Worm (Caenorhabditis elegans) whole organism, young adult: ENCODE results near the gene trpp-9.

Experiments
- B0035.1 ChIP-seq: sonication (generic microtip); optimal IDR thresholded peaks from 2 replicates; lab custom pipeline; 2016; ENCODE audit warnings: missing genetic modification characterization, mild to moderate bottlenecking, missing compliant biosample characterization, missing genotype, missing genetic modification reagents
- B0261.1 ChIP-seq: sonication (generic microtip); optimal IDR thresholded peaks from 2 replicates; lab custom pipeline; 2016; ENCODE audit warnings: mild to moderate bottlenecking, missing genetic modification characterization, moderate library complexity, missing compliant biosample characterization
- attf-3 ChIP-seq: fragments of 200-800 bp; sonication (Bioruptor generic); conservative IDR thresholded peaks from 2 replicates; pipeline ENCODE4 v1.3.6; 2022; ENCODE audit warnings: missing genetic modification reagents, missing genetic modification characterization, missing compliant biosample characterization
- cebp-2 ChIP-seq: fragments of 200-800 bp; sonication (Bioruptor generic); IDR thresholded peaks from 2 replicates; pipeline ENCODE4 v1.3.6; 2022; ENCODE audit warnings: missing genetic modification characterization, missing compliant biosample characterization
- fkh-3 ChIP-seq: sonication (generic microtip); optimal IDR thresholded peaks from 2 replicates; lab custom pipeline; 2016; ENCODE audit warnings: mild to moderate bottlenecking, missing genetic modification characterization, missing compliant biosample characterization
- hmg-20 ChIP-seq: fragments of 200-800 bp; sonication (Bioruptor generic); IDR thresholded peaks from 2 replicates; pipeline ENCODE4 v1.3.6; 2022; ENCODE audit warnings: missing genetic modification reagents, missing genetic modification characterization, missing compliant biosample characterization
- lin-40 ChIP-seq: sonication (generic microtip); optimal IDR thresholded peaks from 2 replicates; lab custom pipeline; 2016; ENCODE audit warnings: missing genetic modification characterization, mild to moderate bottlenecking, missing compliant biosample characterization, missing genotype, missing genetic modification reagents
- pha-4 ChIP-seq: fragments of 150-350 bp; sonication (generic microtip); optimal IDR thresholded peaks from 2 replicates; lab custom pipeline; 2014; ENCODE audit warnings: missing biosample characterization, missing genetic modification reagents, missing genetic modification characterization
- snpc-3.4 ChIP-seq: sonication (generic microtip); optimal IDR thresholded peaks from 2 replicates; lab custom pipeline; 2017; ENCODE audit warnings: missing genetic modification characterization, mild to moderate bottlenecking, missing compliant biosample characterization, antibody characterized with exemption, moderate library complexity, missing genotype, missing genetic modification reagents
- snpc-4 ChIP-seq, 5 experiments: fragments of 150-350 bp in 1 of 5; sonication (generic microtip) in 4 of 5; optimal IDR thresholded peaks; 2 replicates each; lab custom pipeline; 2014 to 2018; ENCODE audit warnings: missing genetic modification characterization in 5 of 5, missing biosample characterization in 3 of 5, antibody characterized with exemption in 2 of 5, mild to moderate bottlenecking in 2 of 5, missing compliant biosample characterization in 2 of 5, missing genotype in 2 of 5, moderate library complexity in 2 of 5, missing genetic modification reagents in 1 of 5
- unc-130 ChIP-seq: sonication (generic microtip); optimal IDR thresholded peaks from 2 replicates; lab custom pipeline; 2016; ENCODE audit warnings: missing genetic modification reagents, missing genetic modification characterization, missing compliant biosample characterization
- ztf-22 ChIP-seq: fragments of 200-800 bp; sonication (Bioruptor generic); optimal IDR thresholded peaks from 2 replicates; lab custom pipeline; 2018; ENCODE audit warnings: mild to moderate bottlenecking, missing genetic modification characterization, moderate library complexity, missing compliant biosample characterization

- TF ChIP-seq B0035.1 (tag; lab: Kevin White, UChicago) (no peak), attf-3 (GFP tag; lab: Robert Waterston, UW) (no peak), ztf-22 (GFP tag; lab: Kevin White, UChicago) (no peak), snpc-3.4 (tag; lab: Kevin White, UChicago) (no peak), B0261.1 (tag; lab: Kevin White, UChicago) (no peak), hmg-20 (no peak), pha-4 (tag; lab: Kevin White, UChicago) (no peak), lin-40 (tag; lab: Kevin White, UChicago) (no peak), cebp-2 (GFP tag; lab: Robert Waterston, UW) (no peak), fkh-3 (no peak), unc-130 (GFP tag; lab: Kevin White, UChicago) (no peak), snpc-4 (GFP tag; optimal IDR thresholded peaks at IDR 0.05; lab: Kevin White, UChicago) (no peak), snpc-4 (tag; optimal IDR thresholded peaks at IDR 0.05; lab: Kevin White, UChicago) (no peak)
These were observed 28.8 kb downstream of the trpp-9 start for ce11 chrX:11592539-11592938.
